Fruit fly (Drosophila melanogaster) whole organism, embryonic: ENCODE data around the gene CG15429.

ENCODE experiments used
- Atf3 ChIP-seq: fragments of 200-800 bp; sonication (Bioruptor generic); optimal IDR thresholded peaks from 3 replicates; lab custom pipeline; 2016; ENCODE audit warnings: missing biosample characterization, missing genetic modification characterization
- Atf6 ChIP-seq: fragments of 200-800 bp; sonication (Bioruptor generic); IDR thresholded peaks from 2 replicates; pipeline ENCODE4 v1.3.6; 2022; ENCODE audit warnings: missing biosample characterization, missing genetic modification characterization
- CG10543 ChIP-seq: fragments of 200-800 bp; sonication (Bioruptor generic); optimal IDR thresholded peaks from 3 replicates; lab custom pipeline; 2017; ENCODE audit warnings: missing biosample characterization, mild to moderate bottlenecking, missing genetic modification characterization, moderate library complexity
- CG10654 ChIP-seq: fragments of 200-800 bp; sonication (Bioruptor generic); optimal IDR thresholded peaks from 2 replicates; lab custom pipeline; 2016; ENCODE audit warnings: missing biosample characterization, missing genetic modification characterization
- CG11456 ChIP-seq: fragments of 200-800 bp; sonication (Bioruptor generic); IDR thresholded peaks from 3 replicates; pipeline ENCODE4 v1.3.6; 2022; ENCODE audit warnings: missing biosample characterization, missing genetic modification characterization
- CG12071 ChIP-seq: fragments of 200-800 bp; sonication (Bioruptor generic); optimal IDR thresholded peaks from 3 replicates; lab custom pipeline; 2018; ENCODE audit warnings: missing biosample characterization, mild to moderate bottlenecking, missing genetic modification characterization
- CG12769 ChIP-seq: fragments of 200-800 bp; sonication (Bioruptor generic); optimal IDR thresholded peaks from 2 replicates; lab custom pipeline; 2019; ENCODE audit warnings: missing biosample characterization, mild to moderate bottlenecking, missing genetic modification characterization, moderate library complexity
- CG15479 ChIP-seq: fragments of 200-800 bp; sonication (Bioruptor generic); optimal IDR thresholded peaks from 3 replicates; lab custom pipeline; 2019; ENCODE audit warnings: missing biosample characterization, mild to moderate bottlenecking, missing genetic modification characterization, moderate library complexity
- CG15514 ChIP-seq: fragments of 200-800 bp; sonication (Bioruptor generic); optimal IDR thresholded peaks from 3 replicates; lab custom pipeline; 2017; ENCODE audit warnings: missing biosample characterization, missing genetic modification characterization, mild to moderate bottlenecking, moderate library complexity, missing genetic modification reagents
- CG16813 ChIP-seq: fragments of 200-800 bp; sonication (Bioruptor generic); IDR thresholded peaks from 3 replicates; pipeline ENCODE4 v1.3.6; 2022; ENCODE audit warnings: missing biosample characterization, missing genetic modification characterization; ENCODE audit not compliant: partially characterized antibody
- CG17802 ChIP-seq: fragments of 200-800 bp; sonication (Bioruptor generic); optimal IDR thresholded peaks from 2 replicates; lab custom pipeline; 2018; ENCODE audit warnings: missing biosample characterization, mild to moderate bottlenecking, missing genetic modification characterization, moderate library complexity
- CG2120 ChIP-seq: fragments of 200-800 bp; sonication (Bioruptor generic); optimal IDR thresholded peaks from 3 replicates; lab custom pipeline; 2016; ENCODE audit warnings: missing biosample characterization, missing genetic modification characterization
- CG3281 ChIP-seq: fragments of 200-800 bp; sonication (Bioruptor generic); optimal IDR thresholded peaks from 3 replicates; lab custom pipeline; 2017; ENCODE audit warnings: missing biosample characterization, mild to moderate bottlenecking, missing genetic modification characterization
- CG4424 ChIP-seq: fragments of 200-800 bp; sonication (Bioruptor generic); optimal IDR thresholded peaks from 3 replicates; lab custom pipeline; 2016; ENCODE audit warnings: missing biosample characterization, missing genetic modification characterization
- CG6654 ChIP-seq: fragments of 200-800 bp; sonication (Bioruptor generic); optimal IDR thresholded peaks from 2 replicates; lab custom pipeline; 2017; ENCODE audit warnings: missing biosample characterization, mild to moderate bottlenecking, missing genetic modification characterization
- CG8359 ChIP-seq: fragments of 200-800 bp; sonication (Bioruptor generic); optimal IDR thresholded peaks from 2 replicates; lab custom pipeline; 2017; ENCODE audit warnings: missing biosample characterization, mild to moderate bottlenecking, missing genetic modification characterization, borderline replicate concordance
- CG8388 ChIP-seq: fragments of 200-800 bp; sonication (Bioruptor generic); optimal IDR thresholded peaks from 2 replicates; lab custom pipeline; 2019; ENCODE audit warnings: missing biosample characterization, mild to moderate bottlenecking, missing genetic modification characterization, moderate library complexity
- Camta ChIP-seq: fragments of 200-800 bp; sonication (Bioruptor generic); optimal IDR thresholded peaks from 2 replicates; lab custom pipeline; 2016; ENCODE audit warnings: missing biosample characterization, missing genetic modification characterization
- D19A ChIP-seq: fragments of 200-800 bp; optimal IDR thresholded peaks from 3 replicates; lab custom pipeline; 2019; ENCODE audit warnings: missing biosample characterization, mild to moderate bottlenecking, missing genetic modification characterization, moderate library complexity
- Dip2 ChIP-seq: fragments of 200-800 bp; sonication (Bioruptor generic); IDR thresholded peaks from 2 replicates; pipeline ENCODE4 v1.3.6; 2022; ENCODE audit warnings: missing biosample characterization, missing genetic modification characterization
- Hey ChIP-seq: fragments of 200-800 bp; sonication (Bioruptor generic); optimal IDR thresholded peaks from 3 replicates; lab custom pipeline; 2018; ENCODE audit warnings: missing biosample characterization, mild to moderate bottlenecking, missing genetic modification characterization
- HmgZ ChIP-seq: fragments of 200-800 bp; sonication (Bioruptor generic); optimal IDR thresholded peaks from 2 replicates; lab custom pipeline; 2018; ENCODE audit warnings: missing biosample characterization, mild to moderate bottlenecking, missing genetic modification characterization
- Jarid2 ChIP-seq: fragments of 200-800 bp; sonication (Bioruptor generic); optimal IDR thresholded peaks from 3 replicates; lab custom pipeline; 2017; ENCODE audit warnings: mild to moderate bottlenecking, missing biosample characterization, missing genetic modification reagents, missing genetic modification characterization
- Mad ChIP-seq: fragments of 200-800 bp; sonication (Bioruptor generic); optimal IDR thresholded peaks from 2 replicates; lab custom pipeline; 2016; ENCODE audit warnings: missing biosample characterization, missing genetic modification characterization
- Med ChIP-seq: fragments of 200-800 bp; sonication (Bioruptor generic); peaks from one replicate; lab custom pipeline; 2016; ENCODE audit warnings: missing biosample characterization, missing genetic modification characterization, mild to moderate bottlenecking, inconsistent platforms, moderate library complexity
- Pdp1 ChIP-seq, 2 experiments: fragments of 200-800 bp; sonication (Bioruptor generic); optimal IDR thresholded peaks; 3 replicates each; lab custom pipeline; 2016; ENCODE audit warnings: missing biosample characterization in 2 of 2, missing genetic modification characterization in 2 of 2, mild to moderate bottlenecking in 1 of 2, moderate library complexity in 1 of 2
- abd-A ChIP-seq: fragments of 200-800 bp; sonication (Bioruptor generic); optimal IDR thresholded peaks from 3 replicates; lab custom pipeline; 2019; ENCODE audit warnings: missing biosample characterization, mild to moderate bottlenecking, missing genetic modification characterization, moderate library complexity
- ash1 ChIP-seq: fragments of 200-800 bp; sonication (Bioruptor generic); optimal IDR thresholded peaks from 2 replicates; lab custom pipeline; 2018; ENCODE audit warnings: missing biosample characterization, mild to moderate bottlenecking, missing genetic modification characterization
- bowl ChIP-seq: fragments of 200-800 bp; sonication (Bioruptor generic); IDR thresholded peaks from 2 replicates; pipeline ENCODE4 v1.3.6; 2022; ENCODE audit warnings: missing biosample characterization, missing genetic modification characterization
- cg ChIP-seq: fragments of 200-800 bp; sonication (Bioruptor generic); optimal IDR thresholded peaks from 3 replicates; lab custom pipeline; 2019; ENCODE audit warnings: missing biosample characterization, mild to moderate bottlenecking, missing genetic modification characterization, moderate library complexity
- chinmo ChIP-seq: fragments of 200-800 bp; sonication (Bioruptor generic); IDR thresholded peaks from 4 replicates; pipeline ENCODE4 v1.3.6; 2022; ENCODE audit warnings: missing biosample characterization, missing genetic modification characterization; ENCODE audit not compliant: partially characterized antibody
- chn ChIP-seq: fragments of 200-800 bp; sonication (Bioruptor generic); optimal IDR thresholded peaks from 2 replicates; lab custom pipeline; 2016; ENCODE audit warnings: missing biosample characterization, missing genetic modification characterization
- crp ChIP-seq, 2 experiments: fragments of 200-800 bp; sonication (Bioruptor generic); optimal IDR thresholded peaks; 2 replicates in 1 of 2; 3 replicates in 1 of 2; lab custom pipeline; 2017; ENCODE audit warnings: missing biosample characterization in 2 of 2, missing genetic modification characterization in 2 of 2, mild to moderate bottlenecking in 1 of 2, moderate library complexity in 1 of 2
- ewg ChIP-seq: fragments of 200-800 bp; sonication (Bioruptor generic); optimal IDR thresholded peaks from 3 replicates; lab custom pipeline; 2017; ENCODE audit warnings: mild to moderate bottlenecking, missing biosample characterization, missing genetic modification reagents, missing genetic modification characterization
- exex ChIP-seq: fragments of 200-800 bp; sonication (Bioruptor generic); optimal IDR thresholded peaks from 4 replicates; lab custom pipeline; 2018; ENCODE audit warnings: missing biosample characterization, mild to moderate bottlenecking, missing genetic modification characterization, moderate library complexity
- ftz-f1 ChIP-seq: fragments of 200-800 bp; sonication (Bioruptor generic); optimal IDR thresholded peaks from 2 replicates; lab custom pipeline; 2016; ENCODE audit warnings: missing biosample characterization, missing genetic modification characterization
- gem ChIP-seq: fragments of 200-800 bp; sonication (Bioruptor generic); optimal IDR thresholded peaks from 2 replicates; lab custom pipeline; 2019; ENCODE audit warnings: missing biosample characterization, mild to moderate bottlenecking, missing genetic modification characterization, moderate library complexity
- gro ChIP-seq: fragments of 200-800 bp; sonication (Bioruptor generic); optimal IDR thresholded peaks from 2 replicates; lab custom pipeline; 2016; ENCODE audit warnings: missing biosample characterization, missing genetic modification characterization
- h ChIP-seq: fragments of >200 bp; optimal IDR thresholded peaks from 2 replicates; lab custom pipeline; 2017
- lab ChIP-seq: fragments of 200-800 bp; sonication (Bioruptor generic); optimal IDR thresholded peaks from 3 replicates; lab custom pipeline; 2017; ENCODE audit warnings: missing biosample characterization, missing genetic modification characterization, mild to moderate bottlenecking, moderate library complexity, missing genetic modification reagents
- mirr ChIP-seq: fragments of 200-800 bp; sonication (Bioruptor generic); optimal IDR thresholded peaks from 3 replicates; lab custom pipeline; 2018; ENCODE audit warnings: missing biosample characterization, mild to moderate bottlenecking, missing genetic modification characterization
- otp ChIP-seq: fragments of 200-800 bp; sonication (Bioruptor generic); IDR thresholded peaks from 3 replicates; pipeline ENCODE4, ENCODE4 v1.3.6; 2022; ENCODE audit warnings: missing biosample characterization, missing genetic modification characterization
- sd ChIP-seq: fragments of 200-800 bp; sonication (Bioruptor generic); optimal IDR thresholded peaks from 3 replicates; lab custom pipeline; 2018; ENCODE audit warnings: missing biosample characterization, mild to moderate bottlenecking, missing genetic modification characterization, moderate library complexity
- sens-2 ChIP-seq: fragments of 200-800 bp; sonication (Bioruptor generic); IDR thresholded peaks from 2 replicates; pipeline ENCODE4 v1.3.6; 2022; ENCODE audit warnings: missing biosample characterization, missing genetic modification characterization
- sug ChIP-seq: fragments of 200-800 bp; optimal IDR thresholded peaks from 2 replicates; lab custom pipeline; 2019; ENCODE audit warnings: missing biosample characterization, mild to moderate bottlenecking, missing genetic modification characterization, moderate library complexity
- unpg ChIP-seq: fragments of 200-800 bp; sonication (Bioruptor generic); optimal IDR thresholded peaks from 3 replicates; lab custom pipeline; 2018; ENCODE audit warnings: missing biosample characterization, mild to moderate bottlenecking, missing genetic modification characterization, moderate library complexity
- vvl ChIP-seq: fragments of 200-800 bp; sonication (Bioruptor generic); IDR thresholded peaks from 2 replicates; pipeline ENCODE4 v1.3.6; 2022; ENCODE audit warnings: missing biosample characterization, missing genetic modification characterization

CG15429 gene

dm6 chr2L:4335979-4336378, 16.8 kb upstream of the CG15429 start:
- TF ChIP-seq Med (GFP tag; lab: Kevin White, UChicago) (peak; percentile 52), cg (GFP tag; lab: Kevin White, UChicago) (peak; percentile 82), Mad (GFP tag; lab: Kevin White, UChicago) (no peak), CG12769 (peak; percentile 21), mirr (GFP tag; lab: Kevin White, UChicago) (peak; percentile 58), CG4424 (GFP tag; lab: Kevin White, UChicago) (no peak), chinmo (GFP tag; lab: Robert Waterston, UW) (peak; percentile 91), vvl (peak; percentile 44; the same call in 1 of the 2 replicates), ftz-f1 (GFP tag; lab: Kevin White, UChicago) (peak; percentile 21), Pdp1 (GFP tag; optimal IDR thresholded peaks at IDR 0.05; lab: Kevin White, UChicago) (peak in 1 of 2 experiments; percentile 78), CG10543 (peak; percentile 29), Dip2 (GFP tag; lab: Robert Waterston, UW) (no peak), Atf3 (GFP tag; lab: Kevin White, UChicago) (peak; percentile 16), ash1 (no peak), h (no peak), D19A (peak; percentile 44), CG15479 (peak; percentile 35), CG2120 (GFP tag; lab: Kevin White, UChicago) (no peak), abd-A (tag; lab: Kevin White, UChicago) (peak; percentile 0), CG6654 (GFP tag; lab: Kevin White, UChicago) (no peak), Camta (GFP tag; lab: Kevin White, UChicago) (no peak)
- TF ChIP-seq, all 482 proteins: peak for 13

dm6 chr2L:4339780-4340694, 12.7 kb upstream of the CG15429 start:
- peak; percentile 12 for TF ChIP-seq ewg (GFP tag; lab: Kevin White, UChicago)
- no peak for TF ChIP-seq CG3281 (GFP tag; lab: Kevin White, UChicago)
- TF ChIP-seq gro (GFP tag; lab: Kevin White, UChicago): peak; percentile 4
- peak; percentile 10 for TF ChIP-seq HmgZ
- no peak for TF ChIP-seq CG8388 (GFP tag; lab: Kevin White, UChicago)
- TF ChIP-seq Pdp1 (GFP tag; optimal IDR thresholded peaks at IDR 0.05; lab: Kevin White, UChicago): peak in 1 of 2 experiments; percentile 37
- TF ChIP-seq chinmo (GFP tag; lab: Robert Waterston, UW): peak; percentile 57; the same call in 1 of the 4 replicates
- TF ChIP-seq sd (tag; lab: Kevin White, UChicago): peak; percentile 58
- no peak for TF ChIP-seq gem (tag; lab: Kevin White, UChicago)
- TF ChIP-seq CG15514 (GFP tag; lab: Kevin White, UChicago): peak; percentile 2
- peak; percentile 1 for TF ChIP-seq CG12071
- peak; percentile 5 for TF ChIP-seq unpg
- no peak for TF ChIP-seq Jarid2 (GFP tag; lab: Kevin White, UChicago)
- TF ChIP-seq CG11456 (GFP tag; lab: Robert Waterston, UW): no peak
- TF ChIP-seq sens-2 (GFP tag; lab: Robert Waterston, UW): peak; percentile 39; the same call in 1 of the 2 replicates
- TF ChIP-seq CG8359 (GFP tag; lab: Kevin White, UChicago): no peak
- TF ChIP-seq lab (GFP tag; lab: Kevin White, UChicago): peak; percentile 10
- TF ChIP-seq CG10654 (GFP tag; lab: Kevin White, UChicago): no peak
- TF ChIP-seq crp (GFP tag; optimal IDR thresholded peaks at IDR 0.05; lab: Kevin White, UChicago): peak in 1 of 2 experiments; percentile 5
- no peak for TF ChIP-seq bowl (GFP tag; lab: Robert Waterston, UW)
- no peak for TF ChIP-seq chn (GFP tag; lab: Kevin White, UChicago)
- TF ChIP-seq Hey (tag; lab: Kevin White, UChicago): peak; percentile 10
- no peak for TF ChIP-seq CG16813 (GFP tag; lab: Robert Waterston, UW)
- 0 out of 2 replicates have a peak, but pooled peaks have one; percentile 29 for TF ChIP-seq Atf6 (GFP tag; lab: Robert Waterston, UW)
- TF ChIP-seq sug: peak; percentile 73
- 0 out of 3 replicates have a peak, but pooled peaks have one; percentile 15 for TF ChIP-seq otp
- no peak for TF ChIP-seq CG17802 (tag; lab: Kevin White, UChicago)
- peak; percentile 98 for TF ChIP-seq exex (tag; lab: Kevin White, UChicago)
